Worm (Caenorhabditis elegans): ENCODE data around the gene fbxa-81.

ce11 chrX:14507992-14508391 is 33.9 kb downstream of the fbxa-81 start:
- TF ChIP-seq nhr-76 (tag; optimal IDR thresholded peaks at IDR 0.05): no peak
- TF ChIP-seq snpc-4 (tag; optimal IDR thresholded peaks at IDR 0.05): no peak
- TF ChIP-seq nhr-28 (tag; optimal IDR thresholded peaks at IDR 0.05): no peak
- no peak for TF ChIP-seq daf-12 (tag; optimal IDR thresholded peaks at IDR 0.05)
- TF ChIP-seq elt-1 (tag; optimal IDR thresholded peaks at IDR 0.05): peak; percentile 79
- peak; percentile 38 for TF ChIP-seq unc-62 (GFP tag; optimal IDR thresholded peaks at IDR 0.05)
- TF ChIP-seq ama-1 (optimal IDR thresholded peaks at IDR 0.05): no peak

Measured in whole organism, L3 larva.